Worm (Caenorhabditis elegans) whole organism, L3 larva: ENCODE data around the gene C01C4.3.

ENCODE experiments used
- aly-2 ChIP-seq: fragments of 150-350 bp; optimal IDR thresholded peaks from 2 replicates; lab custom pipeline; 2014; ENCODE audit warnings: missing biosample characterization, missing genetic modification characterization
- ceh-28 ChIP-seq: fragments of 150-350 bp; optimal IDR thresholded peaks from 2 replicates; lab custom pipeline; 2014; ENCODE audit warnings: missing biosample characterization, missing genetic modification reagents, missing genetic modification characterization
- nhr-237 ChIP-seq: fragments of 150-350 bp; optimal IDR thresholded peaks from 2 replicates; lab custom pipeline; 2014; ENCODE audit warnings: missing biosample characterization, missing genetic modification characterization
- nhr-76 ChIP-seq: fragments of 150-350 bp; sonication (generic microtip); optimal IDR thresholded peaks from 5 replicates; lab custom pipeline; 2014; ENCODE audit warnings: missing biosample characterization, missing genetic modification characterization
- nhr-77 ChIP-seq: fragments of 150-350 bp; optimal IDR thresholded peaks from 2 replicates; lab custom pipeline; 2014; ENCODE audit warnings: missing biosample characterization, missing genetic modification characterization

- TF ChIP-seq ceh-28 (tag; lab: Kevin White, UChicago) (no peak), nhr-77 (tag; lab: Kevin White, UChicago) (no peak), nhr-76 (tag; lab: Kevin White, UChicago) (no peak), nhr-237 (tag; lab: Kevin White, UChicago) (no peak), aly-2 (tag; lab: Kevin White, UChicago) (no peak)
These were observed 54.7 kb downstream of the C01C4.3 start for ce11 chrX:3751370-3751769.
